Worm (Caenorhabditis elegans): ENCODE measurements around the gene Y69H2.9.
A peak's percentile ranks its signal among the peaks of the same experiment; 100 is the strongest.

Y69H2.9 gene

DNA sequence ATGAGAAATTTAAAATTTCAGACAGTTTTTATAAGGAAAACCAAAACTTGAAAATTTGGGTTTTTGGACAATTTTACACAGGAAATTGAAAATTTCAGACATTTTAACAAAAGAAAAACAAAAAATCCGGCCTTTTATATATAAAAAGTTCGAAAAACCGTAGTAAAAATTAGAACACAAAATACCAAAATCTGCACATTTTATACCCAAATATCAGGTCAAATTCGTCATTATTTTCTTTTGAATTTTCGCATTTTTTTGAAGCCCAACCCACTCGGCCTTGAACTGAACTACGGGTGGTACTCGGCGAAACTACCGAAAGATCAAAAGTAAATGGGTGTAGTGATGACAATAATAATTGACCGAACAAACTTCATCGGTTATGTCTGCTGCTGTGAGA is 34.2 kb upstream of the Y69H2.9 start:
- TF ChIP-seq lin-26 (GFP tag; IDR thresholded peaks at IDR 0.05) (no peak), Y56A3A.18 (GFP tag; IDR thresholded peaks at IDR 0.05) (no peak), lsl-1 (GFP tag; optimal IDR thresholded peaks at IDR 0.05) (no peak), F10E7.11 (tag; optimal IDR thresholded peaks at IDR 0.05) (no peak), F33H1.4 (GFP tag; IDR thresholded peaks at IDR 0.05) (no peak), nhr-120 (GFP tag; IDR thresholded peaks at IDR 0.05) (no peak), tbx-9 (tag; optimal IDR thresholded peaks at IDR 0.05; ENCODE audit: borderline replicate concordance) (no peak), ceh-58 (GFP tag; IDR thresholded peaks at IDR 0.05) (no peak), lir-1 (GFP tag; conservative IDR thresholded peaks at IDR 0.05) (no peak), lin-40 (tag; optimal IDR thresholded peaks at IDR 0.05) (no peak), xnd-1 (tag; optimal IDR thresholded peaks at IDR 0.05) (no peak), chd-7 (tag; optimal IDR thresholded peaks at IDR 0.05) (no peak), madf-3 (GFP tag; IDR thresholded peaks at IDR 0.05) (no peak)

DNA sequence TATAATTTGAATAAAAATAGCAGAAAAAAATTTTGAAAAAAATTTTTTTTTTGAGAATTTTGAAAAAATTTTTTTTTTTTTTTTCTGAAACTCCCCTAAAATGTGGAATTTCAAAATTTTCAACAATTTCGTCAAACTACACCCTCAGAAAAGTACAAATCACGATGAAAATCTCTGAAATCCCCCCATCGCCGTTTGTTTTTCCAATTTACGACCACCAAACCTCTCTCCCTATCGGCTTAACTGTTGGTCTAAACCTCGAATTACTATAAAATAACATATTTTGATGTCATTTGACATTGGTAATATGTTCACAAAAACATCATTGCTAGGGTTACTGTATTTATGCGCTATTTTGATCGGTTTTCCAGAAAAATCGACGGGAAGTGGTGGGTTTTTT is 31.3 kb upstream of the Y69H2.9 start, which contains the start of gene Y69H2.10:
TSS of gene Y69H2.10 (plus strand) at position 301 of the 400 bp plus-strand sequence.
- TF ChIP-seq cebp-1 (GFP tag; IDR thresholded peaks at IDR 0.05) (no peak), cebp-1 (tag; optimal IDR thresholded peaks at IDR 0.05) (no peak), T07F8.4 (tag; optimal IDR thresholded peaks at IDR 0.05) (no peak), F22D6.2 (tag; optimal IDR thresholded peaks at IDR 0.05) (no peak), lsy-27 (tag; optimal IDR thresholded peaks at IDR 0.05; ENCODE audit: borderline replicate concordance, insufficient read depth) (no peak), nhr-120 (GFP tag; IDR thresholded peaks at IDR 0.05) (no peak), dox-1 (GFP tag; IDR thresholded peaks at IDR 0.05) (no peak), sea-2 (GFP tag; IDR thresholded peaks at IDR 0.05) (no peak), chd-7 (tag; optimal IDR thresholded peaks at IDR 0.05) (no peak), ztf-3 (GFP tag; optimal IDR thresholded peaks at IDR 0.05) (no peak), mes-4 (tag; optimal IDR thresholded peaks at IDR 0.05) (no peak), rpc-1 (optimal IDR thresholded peaks at IDR 0.05) (no peak), rpc-1 (tag; optimal IDR thresholded peaks at IDR 0.05) (no peak), attf-6 (GFP tag; IDR thresholded peaks at IDR 0.05) (no peak), Y95B8A.8 (GFP tag; IDR thresholded peaks at IDR 0.05) (no peak), dpff-1 (tag; optimal IDR thresholded peaks at IDR 0.05) (no peak), F57A8.1 (GFP tag; optimal IDR thresholded peaks at IDR 0.05) (no peak), bed-2 (GFP tag; IDR thresholded peaks at IDR 0.05) (no peak)

DNA sequence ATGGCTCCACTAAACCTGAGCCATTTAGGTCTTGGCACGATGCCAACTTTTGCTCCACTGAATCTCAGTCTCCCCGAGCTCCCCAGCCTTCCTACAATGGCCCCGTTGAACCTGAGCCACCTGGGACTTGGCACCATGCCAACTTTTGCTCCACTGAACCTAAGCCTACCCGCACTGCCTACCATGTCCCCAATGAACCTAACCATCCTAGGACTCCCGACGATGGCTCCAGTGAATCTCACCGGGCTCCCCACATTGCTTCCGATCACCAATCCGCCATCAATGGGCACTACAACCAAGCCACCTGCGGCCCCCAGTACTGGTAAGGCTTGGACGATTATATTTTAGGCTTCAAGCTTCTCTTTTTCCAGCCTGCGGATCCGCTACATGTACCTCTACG is 29.5 kb upstream of the Y69H2.9 start:
- TF ChIP-seq zfh-2 (GFP tag; conservative IDR thresholded peaks at IDR 0.05) (peak; percentile 58), ama-1 (optimal IDR thresholded peaks at IDR 0.05) (no peak), ama-1 (GFP tag; optimal IDR thresholded peaks at IDR 0.05) (no peak)

DNA sequence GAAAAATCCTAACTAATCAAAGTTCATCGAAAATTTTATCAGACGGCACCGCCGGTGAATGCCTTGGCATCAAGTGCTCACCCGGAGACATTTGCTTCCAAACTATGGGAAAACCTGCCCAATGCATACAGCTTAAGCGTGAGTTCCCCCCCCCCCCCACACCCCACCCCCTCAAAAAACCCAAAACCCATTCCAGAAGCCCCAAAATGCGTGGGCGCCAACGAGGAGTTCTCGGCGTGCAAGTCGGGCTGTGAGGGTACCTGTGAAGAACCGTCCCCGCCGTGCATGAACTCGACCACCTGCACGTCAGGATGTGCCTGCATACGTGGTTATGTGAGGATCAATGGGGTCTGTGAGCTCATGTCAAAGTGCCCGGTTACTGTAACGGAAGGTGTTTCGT is 27.0 kb upstream of the Y69H2.9 start:
- peak; percentile 10 for TF ChIP-seq F52B5.7 (tag; optimal IDR thresholded peaks at IDR 0.05)
- no peak for TF ChIP-seq B0261.1 (tag; optimal IDR thresholded peaks at IDR 0.05)
- TF ChIP-seq zfh-2 (GFP tag; conservative IDR thresholded peaks at IDR 0.05) = peak; percentile 76
- no peak for TF ChIP-seq ztf-26 (tag; optimal IDR thresholded peaks at IDR 0.05)

DNA sequence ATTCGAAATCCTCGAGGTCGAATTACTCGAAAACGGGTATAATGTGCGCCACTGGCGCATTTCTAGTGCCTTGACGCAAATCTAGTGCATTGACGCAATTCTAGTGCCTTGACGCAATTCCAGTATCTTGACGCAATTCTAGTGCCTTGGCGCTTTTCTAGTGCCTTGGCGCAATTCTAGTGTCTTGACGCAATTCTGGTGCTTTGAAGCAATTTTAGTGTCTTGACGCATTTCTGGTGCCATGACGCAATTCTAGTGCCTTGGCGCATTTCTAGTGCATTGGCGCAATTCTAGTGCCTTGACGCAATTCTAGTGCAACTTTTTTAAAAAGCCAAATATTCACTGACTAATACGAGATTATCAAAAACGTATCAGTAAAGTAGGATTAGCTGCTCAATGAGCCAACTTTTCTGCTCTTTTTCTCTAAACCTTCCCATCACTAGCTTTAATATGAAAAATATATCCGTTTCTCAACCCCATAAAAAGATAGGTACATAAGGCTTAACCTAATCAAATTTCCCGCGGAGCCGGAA is 16.8 kb upstream of the Y69H2.9 start, which contains the start of gene Y69H2.17:
TSS of gene Y69H2.17 (plus strand) at position 483 of the 533 bp plus-strand sequence.
- TF ChIP-seq hmg-1.2 (GFP tag; IDR thresholded peaks at IDR 0.05) (no peak), ztf-18 (tag; optimal IDR thresholded peaks at IDR 0.05) (peak; percentile 54)
